Fruit fly (Drosophila melanogaster) whole organism, embryonic: ENCODE data around the gene Dbp21E2.
A peak's percentile ranks its signal among the peaks of the same experiment; 100 is the strongest.

ENCODE experiments used
- ATbp ChIP-seq: fragments of 200-800 bp; sonication (Bioruptor generic); optimal IDR thresholded peaks from 2 replicates; lab custom pipeline; 2017; ENCODE audit warnings: missing biosample characterization, mild to moderate bottlenecking, missing genetic modification characterization, missing genetic modification reagents
- Bdp1 ChIP-seq: fragments of 200-800 bp; sonication (Bioruptor generic); optimal IDR thresholded peaks from 3 replicates; lab custom pipeline; 2016; ENCODE audit warnings: missing biosample characterization, missing genetic modification characterization
- Blimp-1 ChIP-seq: fragments of 200-800 bp; sonication (Bioruptor generic); optimal IDR thresholded peaks from 3 replicates; lab custom pipeline; 2018; ENCODE audit warnings: missing biosample characterization, missing genetic modification characterization, mild to moderate bottlenecking, moderate library complexity, missing genetic modification reagents
- CG10274 ChIP-seq: fragments of 200-800 bp; sonication (Bioruptor generic); optimal IDR thresholded peaks from 3 replicates; lab custom pipeline; 2017; ENCODE audit warnings: missing biosample characterization, mild to moderate bottlenecking, missing genetic modification characterization
- CG10565 ChIP-seq: fragments of 200-800 bp; sonication (Bioruptor generic); optimal IDR thresholded peaks from 3 replicates; lab custom pipeline; 2016; ENCODE audit warnings: missing biosample characterization, mild to moderate bottlenecking, missing genetic modification characterization
- CG11456 ChIP-seq: fragments of 200-800 bp; sonication (Bioruptor generic); IDR thresholded peaks from 3 replicates; pipeline ENCODE4 v1.3.6; 2022; ENCODE audit warnings: missing biosample characterization, missing genetic modification characterization
- CG12219 ChIP-seq: fragments of 200-800 bp; sonication (Bioruptor generic); optimal IDR thresholded peaks from 3 replicates; lab custom pipeline; 2018; ENCODE audit warnings: missing biosample characterization, mild to moderate bottlenecking, missing genetic modification characterization
- CG1602 ChIP-seq: fragments of 200-800 bp; sonication (Bioruptor generic); optimal IDR thresholded peaks from 3 replicates; lab custom pipeline; 2016; ENCODE audit warnings: missing biosample characterization, missing genetic modification characterization
- CG1603 ChIP-seq: fragments of 200-800 bp; sonication (Bioruptor generic); optimal IDR thresholded peaks from 2 replicates; lab custom pipeline; 2019; ENCODE audit warnings: missing biosample characterization, mild to moderate bottlenecking, missing genetic modification characterization, moderate library complexity
- CG16815 ChIP-seq: fragments of 200-800 bp; sonication (Bioruptor generic); optimal IDR thresholded peaks from 3 replicates; lab custom pipeline; 2017; ENCODE audit warnings: missing biosample characterization, mild to moderate bottlenecking, missing genetic modification characterization
- CG17328 ChIP-seq: fragments of 200-800 bp; sonication (Bioruptor generic); IDR thresholded peaks from 2 replicates; pipeline ENCODE4 v1.3.6; 2022; ENCODE audit warnings: missing biosample characterization, missing genetic modification characterization
- CG17359 ChIP-seq: fragments of 200-800 bp; sonication (Bioruptor generic); optimal IDR thresholded peaks from 3 replicates; lab custom pipeline; 2018; ENCODE audit warnings: missing biosample characterization, mild to moderate bottlenecking, missing genetic modification characterization, moderate library complexity
- CG17385 ChIP-seq: fragments of 200-800 bp; sonication (Bioruptor generic); optimal IDR thresholded peaks from 3 replicates; lab custom pipeline; 2018; ENCODE audit warnings: missing biosample characterization, mild to moderate bottlenecking, missing genetic modification characterization
- CG2120 ChIP-seq: fragments of 200-800 bp; sonication (Bioruptor generic); optimal IDR thresholded peaks from 3 replicates; lab custom pipeline; 2016; ENCODE audit warnings: missing biosample characterization, missing genetic modification characterization
- CG30403 ChIP-seq: fragments of 200-800 bp; sonication (Bioruptor generic); optimal IDR thresholded peaks from 3 replicates; lab custom pipeline; 2016; ENCODE audit warnings: missing biosample characterization, missing genetic modification characterization
- CG34224 ChIP-seq: fragments of 200-800 bp; sonication (Bioruptor generic); IDR thresholded peaks from 3 replicates; pipeline ENCODE4 v1.3.6; 2022; ENCODE audit warnings: missing biosample characterization, missing genetic modification characterization; ENCODE audit not compliant: partially characterized antibody
- CG8944 ChIP-seq: fragments of 200-800 bp; sonication (Bioruptor generic); optimal IDR thresholded peaks from 3 replicates; lab custom pipeline; 2016; ENCODE audit warnings: missing biosample characterization, missing genetic modification characterization
- CG9437 ChIP-seq: fragments of 200-800 bp; sonication (Bioruptor generic); optimal IDR thresholded peaks from 2 replicates; lab custom pipeline; 2018; ENCODE audit warnings: missing biosample characterization, mild to moderate bottlenecking, missing genetic modification characterization
- CG9609 ChIP-seq: fragments of 200-800 bp; sonication (Bioruptor generic); optimal IDR thresholded peaks from 3 replicates; lab custom pipeline; 2016; ENCODE audit warnings: missing biosample characterization, missing genetic modification characterization
- CG9727 ChIP-seq: fragments of 200-800 bp; sonication (Bioruptor generic); optimal IDR thresholded peaks from 3 replicates; lab custom pipeline; 2017; ENCODE audit warnings: missing biosample characterization, mild to moderate bottlenecking, missing genetic modification characterization
- Chrac-16 ChIP-seq: fragments of 200-800 bp; sonication (Bioruptor generic); optimal IDR thresholded peaks from 3 replicates; lab custom pipeline; 2016; ENCODE audit warnings: missing biosample characterization, missing genetic modification characterization
- Dip3 ChIP-seq: fragments of 200-800 bp; sonication (Bioruptor generic); optimal IDR thresholded peaks from 3 replicates; lab custom pipeline; 2016; ENCODE audit warnings: missing biosample characterization, missing genetic modification characterization
- Hmr ChIP-seq: fragments of 200-800 bp; sonication (Bioruptor generic); optimal IDR thresholded peaks from 3 replicates; lab custom pipeline; 2017; ENCODE audit warnings: mild to moderate bottlenecking, missing biosample characterization, missing genetic modification reagents, missing genetic modification characterization
- Hr3 ChIP-seq: fragments of 200-800 bp; sonication (Bioruptor generic); optimal IDR thresholded peaks from 3 replicates; lab custom pipeline; 2016; ENCODE audit warnings: missing biosample characterization, missing genetic modification characterization
- Lpt ChIP-seq: fragments of >200 bp; optimal IDR thresholded peaks from 2 replicates; lab custom pipeline; 2018; ENCODE audit warnings: missing biosample characterization, missing genetic modification characterization
- Med ChIP-seq: fragments of 200-800 bp; sonication (Bioruptor generic); peaks from one replicate; lab custom pipeline; 2016; ENCODE audit warnings: missing biosample characterization, missing genetic modification characterization, mild to moderate bottlenecking, inconsistent platforms, moderate library complexity
- NFAT ChIP-seq: fragments of 200-800 bp; sonication (Bioruptor generic); IDR thresholded peaks from 2 replicates; pipeline ENCODE4 v1.3.6; 2022; ENCODE audit warnings: missing biosample characterization, missing genetic modification characterization
- Oaz ChIP-seq: fragments of 200-800 bp; sonication (Bioruptor generic); IDR thresholded peaks from 2 replicates; pipeline ENCODE4 v1.3.6; 2022; ENCODE audit warnings: missing biosample characterization, missing genetic modification characterization
- Rx ChIP-seq: fragments of 200-800 bp; sonication (Bioruptor generic); IDR thresholded peaks from 2 replicates; pipeline ENCODE4 v1.3.6; 2022; ENCODE audit warnings: missing biosample characterization, missing genetic modification characterization
- ap ChIP-seq: fragments of 200-800 bp; sonication (Bioruptor generic); IDR thresholded peaks from 2 replicates; pipeline ENCODE4 v1.3.6; 2022; ENCODE audit warnings: missing biosample characterization, missing genetic modification characterization
- br ChIP-seq: fragments of >200 bp; optimal IDR thresholded peaks from 2 replicates; lab custom pipeline; 2017
- bsh ChIP-seq, 2 experiments: fragments of 200-800 bp; sonication (Bioruptor generic); optimal IDR thresholded peaks; 2 replicates each; lab custom pipeline; 2017 to 2018; ENCODE audit warnings: mild to moderate bottlenecking in 2 of 2, missing biosample characterization in 2 of 2, missing genetic modification characterization in 2 of 2, moderate library complexity in 1 of 2
- caup ChIP-seq: fragments of 200-800 bp; sonication (Bioruptor generic); optimal IDR thresholded peaks from 3 replicates; lab custom pipeline; 2017; ENCODE audit warnings: missing biosample characterization, mild to moderate bottlenecking, missing genetic modification characterization, moderate library complexity; ENCODE audit not compliant: severe bottlenecking
- chif ChIP-seq, 2 experiments: fragments of 200-800 bp; sonication (Bioruptor generic); optimal IDR thresholded peaks; 3 replicates each; lab custom pipeline; 2016; ENCODE audit warnings: missing biosample characterization in 2 of 2, missing genetic modification characterization in 2 of 2
- chinmo ChIP-seq: fragments of 200-800 bp; sonication (Bioruptor generic); IDR thresholded peaks from 4 replicates; pipeline ENCODE4 v1.3.6; 2022; ENCODE audit warnings: missing biosample characterization, missing genetic modification characterization; ENCODE audit not compliant: partially characterized antibody
- dmrt99B ChIP-seq: fragments of 200-800 bp; sonication (Bioruptor generic); optimal IDR thresholded peaks from 2 replicates; lab custom pipeline; 2018; ENCODE audit warnings: missing biosample characterization, mild to moderate bottlenecking, missing genetic modification characterization, moderate library complexity
- dpn ChIP-seq, 2 experiments: fragments of 200-800 bp; sonication (Bioruptor generic); optimal IDR thresholded peaks; 3 replicates each; lab custom pipeline; 2016; ENCODE audit warnings: missing biosample characterization in 2 of 2, missing genetic modification characterization in 2 of 2
- esg ChIP-seq: fragments of 200-800 bp; sonication (Bioruptor generic); conservative IDR thresholded peaks from 2 replicates; pipeline ENCODE4 v1.3.6; 2022; ENCODE audit warnings: missing biosample characterization, missing genetic modification characterization
- gce ChIP-seq: fragments of 200-800 bp; sonication (Bioruptor generic); IDR thresholded peaks from 3 replicates; pipeline ENCODE4 v1.3.6; 2022; ENCODE audit warnings: missing biosample characterization, missing genetic modification characterization
- otp ChIP-seq: fragments of 200-800 bp; sonication (Bioruptor generic); IDR thresholded peaks from 3 replicates; pipeline ENCODE4, ENCODE4 v1.3.6; 2022; ENCODE audit warnings: missing biosample characterization, missing genetic modification characterization
- phol ChIP-seq: fragments of 200-800 bp; sonication (Bioruptor generic); optimal IDR thresholded peaks from 3 replicates; lab custom pipeline; 2018; ENCODE audit warnings: missing biosample characterization, mild to moderate bottlenecking, missing genetic modification characterization, moderate library complexity
- pita ChIP-seq: fragments of 200-800 bp; sonication (Bioruptor generic); optimal IDR thresholded peaks from 2 replicates; lab custom pipeline; 2017; ENCODE audit warnings: missing biosample characterization, mild to moderate bottlenecking, missing genetic modification characterization
- prd ChIP-seq, 3 experiments: fragments of >200 bp in 2 of 3; fragments of 200-800 bp in 1 of 3; sonication (Bioruptor generic) in 1 of 3; optimal IDR thresholded peaks in 2 of 3; IDR thresholded peaks in 1 of 3; 2 replicates in 2 of 3; 3 replicates in 1 of 3; pipeline versions ENCODE4 v1.3.6 to Lab custom; 2017 to 2022; ENCODE audit warnings: missing biosample characterization in 1 of 3, missing genetic modification characterization in 1 of 3
- sc ChIP-seq, 3 experiments: fragments of >200 bp in 2 of 3; fragments of 200-800 bp in 1 of 3; sonication (Bioruptor generic) in 1 of 3; optimal IDR thresholded peaks; 2 replicates in 2 of 3; 3 replicates in 1 of 3; lab custom pipeline; 2017; ENCODE audit warnings: mild to moderate bottlenecking in 1 of 3, missing biosample characterization in 1 of 3, missing genetic modification characterization in 1 of 3, missing genetic modification reagents in 1 of 3
- sens-2 ChIP-seq: fragments of 200-800 bp; sonication (Bioruptor generic); IDR thresholded peaks from 2 replicates; pipeline ENCODE4 v1.3.6; 2022; ENCODE audit warnings: missing biosample characterization, missing genetic modification characterization
- seq ChIP-seq: fragments of 200-800 bp; sonication (Bioruptor generic); IDR thresholded peaks from 2 replicates; pipeline ENCODE4 v1.3.6; 2022; ENCODE audit warnings: missing biosample characterization, missing genetic modification characterization
- tgo ChIP-seq: fragments of 200-800 bp; sonication (Bioruptor generic); IDR thresholded peaks from 3 replicates; pipeline ENCODE4 v1.3.6; 2022; ENCODE audit warnings: missing biosample characterization, missing genetic modification characterization
- tin ChIP-seq: fragments of 200-800 bp; sonication (Bioruptor generic); optimal IDR thresholded peaks from 3 replicates; lab custom pipeline; 2016; ENCODE audit warnings: missing biosample characterization, missing genetic modification characterization
- tup ChIP-seq: fragments of 200-800 bp; sonication (Bioruptor generic); optimal IDR thresholded peaks from 2 replicates; lab custom pipeline; 2016; ENCODE audit warnings: missing biosample characterization, mild to moderate bottlenecking, missing genetic modification characterization, moderate library complexity

The Dbp21E2 gene

DNA sequence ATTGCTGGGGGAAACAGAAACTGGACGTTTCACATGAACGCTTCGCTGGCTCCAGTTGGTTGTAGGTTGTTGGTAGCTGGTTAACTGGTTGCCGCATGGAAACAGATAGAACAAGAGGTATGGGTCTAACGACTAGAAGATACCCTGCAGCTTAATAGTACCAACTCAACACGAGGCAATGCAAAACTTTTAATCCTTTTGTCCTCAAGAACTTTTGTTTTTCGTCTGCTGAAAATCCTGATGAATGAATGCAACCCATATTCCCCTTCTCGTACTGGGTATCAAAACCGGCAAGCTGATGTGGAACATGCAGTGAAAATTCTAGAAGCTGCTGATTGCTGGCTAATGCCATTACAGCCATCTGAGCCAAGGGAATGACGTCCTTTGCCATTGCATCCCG is 26.6 kb downstream of the Dbp21E2 start (continued):
- TF ChIP-seq otp (GFP tag; lab: Robert Waterston, UW) (peak; percentile 58; the same call in 1 of the 3 replicates), ATbp (peak; percentile 38), Hmr (GFP tag; lab: Kevin White, UChicago) (peak; percentile 1), phol (tag; lab: Kevin White, UChicago) (no peak), Bdp1 (GFP tag; lab: Kevin White, UChicago) (peak; percentile 26), seq (GFP tag; lab: Robert Waterston, UW) (peak; percentile 39; the same call in 1 of the 2 replicates), CG9437 (GFP tag; lab: Kevin White, UChicago) (peak; percentile 10), CG34224 (GFP tag; lab: Robert Waterston, UW) (no peak), gce (GFP tag; lab: Robert Waterston, UW) (no peak), CG17328 (GFP tag; lab: Robert Waterston, UW) (peak; percentile 66), Med (GFP tag; lab: Kevin White, UChicago) (peak; percentile 80), Dip3 (GFP tag; lab: Kevin White, UChicago) (peak; percentile 28), NFAT (no peak), Lpt (no peak), bsh (GFP tag; optimal IDR thresholded peaks at IDR 0.05; lab: Kevin White, UChicago) (peak; percentile 15 to 75), esg (GFP tag; lab: Robert Waterston, UW) (peak; percentile 26; the same call in 1 of the 2 replicates), CG10565 (GFP tag; lab: Kevin White, UChicago) (no peak), chinmo (GFP tag; lab: Robert Waterston, UW) (0 out of 4 replicates have a peak, but pooled peaks have one; percentile 7), CG9609 (GFP tag; lab: Kevin White, UChicago) (peak; percentile 35), CG1602 (GFP tag; lab: Kevin White, UChicago) (peak; percentile 56), prd (optimal IDR thresholded peaks at IDR 0.05; lab: Kevin White, UChicago) (no peak), prd (GFP tag; IDR thresholded peaks at IDR 0.05; lab: Robert Waterston, UW) (peak; percentile 29; the same call in 1 of the 3 replicates), chif (GFP tag; optimal IDR thresholded peaks at IDR 0.05; lab: Kevin White, UChicago) (peak; percentile 51 to 54), dpn (GFP tag; optimal IDR thresholded peaks at IDR 0.05; lab: Kevin White, UChicago) (peak in 1 of 2 experiments; percentile 27), CG2120 (GFP tag; lab: Kevin White, UChicago) (peak; percentile 59), CG1603 (tag; lab: Kevin White, UChicago) (peak; percentile 80), CG11456 (GFP tag; lab: Robert Waterston, UW) (0 out of 3 replicates have a peak, but pooled peaks have one; percentile 37), CG8944 (peak; percentile 52), caup (GFP tag; lab: Kevin White, UChicago) (no peak), Chrac-16 (GFP tag; lab: Kevin White, UChicago) (peak; percentile 58), CG16815 (GFP tag; lab: Kevin White, UChicago) (peak; percentile 39), Oaz (0 out of 2 replicates have a peak, but pooled peaks have one; percentile 15), pita (GFP tag; lab: Kevin White, UChicago) (no peak), tgo (GFP tag; lab: Robert Waterston, UW) (no peak), sc (optimal IDR thresholded peaks at IDR 0.05; lab: Kevin White, UChicago) (no peak), sc (GFP tag; optimal IDR thresholded peaks at IDR 0.05; lab: Kevin White, UChicago) (peak; percentile 58), Blimp-1 (GFP tag; lab: Kevin White, UChicago) (peak; percentile 6), br (lab: Kevin White, UChicago) (no peak), CG9727 (GFP tag; lab: Kevin White, UChicago) (no peak), tup (peak; percentile 30), Hr3 (GFP tag; lab: Kevin White, UChicago) (peak; percentile 32), CG12219 (GFP tag; lab: Kevin White, UChicago) (no peak), tin (GFP tag; lab: Kevin White, UChicago) (peak; percentile 27), dmrt99B (tag; lab: Kevin White, UChicago) (peak; percentile 35), Rx (GFP tag; lab: Robert Waterston, UW) (peak; percentile 55; the same call in 1 of the 2 replicates), CG30403 (GFP tag; lab: Kevin White, UChicago) (peak; percentile 38), CG10274 (GFP tag; lab: Kevin White, UChicago) (no peak), sens-2 (no peak), ap (GFP tag; lab: Robert Waterston, UW) (0 out of 2 replicates have a peak, but pooled peaks have one; percentile 6), CG17359 (tag; lab: Kevin White, UChicago) (peak; percentile 0), CG17385 (no peak)
